Fruit fly (Drosophila melanogaster): Measurements from ENCODE around the gene Ugt36A1.

The Ugt36A1 gene

DNA sequence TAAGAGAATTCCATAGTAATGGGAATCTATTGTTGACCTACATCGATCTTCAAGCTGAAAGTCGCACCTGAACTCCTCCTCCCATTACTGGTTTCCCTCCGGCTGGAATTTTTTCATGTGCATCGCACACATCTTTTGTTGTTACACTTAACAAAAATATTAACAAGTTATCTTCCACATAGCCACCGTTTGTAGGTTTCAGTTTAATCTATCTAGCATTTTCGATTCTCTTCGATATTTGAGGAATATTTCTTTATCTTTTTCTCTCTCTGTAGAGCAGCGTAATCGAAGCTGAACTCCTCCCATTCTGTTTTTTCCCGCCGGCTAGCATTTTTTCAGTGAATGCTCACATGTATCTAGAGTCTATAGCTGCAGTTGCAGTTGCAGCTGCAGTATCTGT lies 5.9 kb downstream of the Ugt36A1 start (continued):
- TF ChIP-seq tgo (GFP tag; IDR thresholded peaks at IDR 0.05): no peak
- TF ChIP-seq CG12299 (tag; optimal IDR thresholded peaks at IDR 0.05): no peak
- no peak for TF ChIP-seq Sox100B (GFP tag; optimal IDR thresholded peaks at IDR 0.05)
- TF ChIP-seq kay (GFP tag; optimal IDR thresholded peaks at IDR 0.05): no peak
- TF ChIP-seq hb (GFP tag; IDR thresholded peaks at IDR 0.05; ENCODE audit: partially characterized antibody): no peak
- TF ChIP-seq CG2712 (tag; optimal IDR thresholded peaks at IDR 0.05): peak; percentile 46
- TF ChIP-seq CG9609 (GFP tag; optimal IDR thresholded peaks at IDR 0.05): no peak
- no peak for TF ChIP-seq mirr (GFP tag; optimal IDR thresholded peaks at IDR 0.05)
- no peak for TF ChIP-seq pan (optimal IDR thresholded peaks at IDR 0.05)
- no peak for TF ChIP-seq pan (GFP tag; optimal IDR thresholded peaks at IDR 0.05 in 1 of 2, IDR thresholded peaks at IDR 0.05 in 1 of 2)
- TF ChIP-seq CG42726 (GFP tag; IDR thresholded peaks at IDR 0.05; ENCODE audit: partially characterized antibody): no peak
- TF ChIP-seq twi (tag; optimal IDR thresholded peaks at IDR 0.05): no peak
- TF ChIP-seq gro (GFP tag; optimal IDR thresholded peaks at IDR 0.05): no peak
- TF ChIP-seq trem (tag; optimal IDR thresholded peaks at IDR 0.05): peak; percentile 7
- no peak for TF ChIP-seq Fer2 (tag; optimal IDR thresholded peaks at IDR 0.05)
- no peak for TF ChIP-seq pnt (GFP tag; optimal IDR thresholded peaks at IDR 0.05)
- TF ChIP-seq cwo (GFP tag; optimal IDR thresholded peaks at IDR 0.05): no peak
- no peak for TF ChIP-seq Asciz (GFP tag; optimal IDR thresholded peaks at IDR 0.05)
- no peak for TF ChIP-seq CG2678 (tag; optimal IDR thresholded peaks at IDR 0.05)
- TF ChIP-seq Nf-YC (tag; optimal IDR thresholded peaks at IDR 0.05): no peak
- TF ChIP-seq Antp (GFP tag; optimal IDR thresholded peaks at IDR 0.05): no peak
- no peak for TF ChIP-seq CG12769 (tag; optimal IDR thresholded peaks at IDR 0.05)
- no peak for TF ChIP-seq gfzf (GFP tag; optimal IDR thresholded peaks at IDR 0.05)
- peak; percentile 47 for TF ChIP-seq Drgx (GFP tag; IDR thresholded peaks at IDR 0.05)
- no peak for TF ChIP-seq ranshi (GFP tag; IDR thresholded peaks at IDR 0.05)
- no peak for TF ChIP-seq CG15011 (GFP tag; optimal IDR thresholded peaks at IDR 0.05)
- no peak for TF ChIP-seq CG30431 (GFP tag; optimal IDR thresholded peaks at IDR 0.05)
- TF ChIP-seq zf30C (GFP tag; optimal IDR thresholded peaks at IDR 0.05): peak; percentile 51
- TF ChIP-seq Xbp1 (GFP tag; optimal IDR thresholded peaks at IDR 0.05): no peak
- TF ChIP-seq gsb (GFP tag; IDR thresholded peaks at IDR 0.05): no peak
- no peak for TF ChIP-seq aop (GFP tag; IDR thresholded peaks at IDR 0.05)
- no peak for TF ChIP-seq Mrtf (GFP tag; IDR thresholded peaks at IDR 0.05)
- no peak for TF ChIP-seq CG4854 (GFP tag; optimal IDR thresholded peaks at IDR 0.05)
- TF ChIP-seq Dbx (GFP tag; IDR thresholded peaks at IDR 0.05): no peak
- no peak for TF ChIP-seq Hr39 (optimal IDR thresholded peaks at IDR 0.05)
- no peak for TF ChIP-seq croc (GFP tag; conservative IDR thresholded peaks at IDR 0.05)
- TF ChIP-seq CG17361 (GFP tag; IDR thresholded peaks at IDR 0.05): 0 out of 3 replicates have a peak, but pooled peaks have one; percentile 27
- TF ChIP-seq ash1 (GFP tag; optimal IDR thresholded peaks at IDR 0.05): no peak
- no peak for TF ChIP-seq CG18619 (GFP tag; optimal IDR thresholded peaks at IDR 0.05)
- no peak for TF ChIP-seq CrebB (tag; optimal IDR thresholded peaks at IDR 0.05)
- TF ChIP-seq cato (GFP tag; optimal IDR thresholded peaks at IDR 0.05; ENCODE audit: borderline replicate concordance): no peak
- TF ChIP-seq otp (GFP tag; IDR thresholded peaks at IDR 0.05): peak; percentile 42; the same call in 1 of the 3 replicates
- TF ChIP-seq ci (GFP tag; IDR thresholded peaks at IDR 0.05): peak; percentile 13; the same call in 1 of the 3 replicates
- no peak for TF ChIP-seq dan (GFP tag; IDR thresholded peaks at IDR 0.05)
- TF ChIP-seq CG10979 (tag; optimal IDR thresholded peaks at IDR 0.05): peak; percentile 34
- TF ChIP-seq peb (GFP tag; IDR thresholded peaks at IDR 0.05): no peak
- no peak for TF ChIP-seq bcd (GFP tag; optimal IDR thresholded peaks at IDR 0.05)
- TF ChIP-seq Sox102F (GFP tag; optimal IDR thresholded peaks at IDR 0.05): peak; percentile 38
- no peak for TF ChIP-seq Trl (optimal IDR thresholded peaks at IDR 0.05)
- TF ChIP-seq Trl (GFP tag; optimal IDR thresholded peaks at IDR 0.05): no peak
- TF ChIP-seq Stat92E (GFP tag; optimal IDR thresholded peaks at IDR 0.05): no peak
- TF ChIP-seq Taf1 (GFP tag; IDR thresholded peaks at IDR 0.05): no peak
- no peak for TF ChIP-seq Tbp (GFP tag; optimal IDR thresholded peaks at IDR 0.05)
